Fruit fly (Drosophila melanogaster) whole organism, pupa: Measurements from ENCODE around the gene lectin-37Da.

Experiments used
- CG12605 ChIP-seq: fragments of 200-800 bp; sonication (Bioruptor generic); IDR thresholded peaks from 2 replicates; pipeline ENCODE4 v1.3.6; 2022; ENCODE audit warnings: missing biosample characterization, missing genetic modification characterization
- CG4496 ChIP-seq: fragments of 200-800 bp; sonication (Bioruptor generic); IDR thresholded peaks from 3 replicates; pipeline ENCODE4 v1.3.6; 2022; ENCODE audit warnings: missing biosample characterization, missing genetic modification characterization
- CG8301 ChIP-seq: fragments of 200-800 bp; sonication (Bioruptor generic); optimal IDR thresholded peaks from 2 replicates; lab custom pipeline; 2018; ENCODE audit warnings: missing biosample characterization, mild to moderate bottlenecking, missing genetic modification characterization
- CG9948 ChIP-seq: fragments of 200-800 bp; sonication (Bioruptor generic); optimal IDR thresholded peaks from 2 replicates; lab custom pipeline; 2018; ENCODE audit warnings: missing biosample characterization, mild to moderate bottlenecking, missing genetic modification characterization, moderate library complexity
- Snoo ChIP-seq: fragments of 200-800 bp; sonication (Bioruptor generic); optimal IDR thresholded peaks from 3 replicates; lab custom pipeline; 2017; ENCODE audit warnings: missing biosample characterization, mild to moderate bottlenecking, missing genetic modification characterization, inconsistent platforms
- fd96Ca ChIP-seq: fragments of 200-800 bp; sonication (Bioruptor generic); IDR thresholded peaks from 3 replicates; pipeline ENCODE4 v1.3.6; 2022; ENCODE audit warnings: missing biosample characterization, missing genetic modification characterization
- rn ChIP-seq: fragments of 200-800 bp; sonication (Bioruptor generic); IDR thresholded peaks from 2 replicates; pipeline ENCODE4 v1.3.6; 2022; ENCODE audit warnings: missing biosample characterization, missing genetic modification characterization

DNA sequence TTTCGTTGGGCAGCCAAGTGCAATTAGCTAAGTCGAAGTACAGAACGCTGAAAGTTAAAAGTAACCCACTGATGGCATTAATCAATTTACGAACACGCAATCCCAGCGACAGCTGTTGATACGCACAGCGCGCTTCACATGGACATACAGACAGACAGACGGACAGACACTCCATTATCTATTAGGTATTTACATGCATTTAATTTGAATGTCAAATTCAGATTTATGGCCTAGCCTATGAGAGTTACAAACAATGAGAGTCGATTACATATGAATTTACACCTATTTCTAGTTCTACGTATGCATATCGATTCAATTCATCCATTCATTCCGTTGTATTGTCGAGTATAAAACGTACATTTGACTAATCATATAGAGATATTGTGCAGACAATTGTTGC lies 24.5 kb downstream of the lectin-37Da start, which contains the start of gene CG10237:
- TF ChIP-seq CG8301 (no peak), CG9948 (tag; lab: Kevin White, UChicago) (no peak), CG4496 (GFP tag; lab: Robert Waterston, UW) (no peak), Snoo (tag; lab: Kevin White, UChicago) (no peak), rn (no peak), CG12605 (GFP tag; lab: Robert Waterston, UW) (no peak), fd96Ca (GFP tag; lab: Robert Waterston, UW) (no peak)
